Worm (Caenorhabditis elegans) whole organism, L2 larva: ENCODE data around the gene Y48A6B.3.

Experiments used
- C34F6.9 ChIP-seq: fragments of 150-350 bp; optimal IDR thresholded peaks from 2 replicates; lab custom pipeline; 2014; ENCODE audit warnings: missing biosample characterization, missing genetic modification characterization
- R02D3.7 ChIP-seq: fragments of 150-350 bp; optimal IDR thresholded peaks from 2 replicates; lab custom pipeline; 2014; ENCODE audit warnings: missing biosample characterization, missing genetic modification characterization
- Y55F3AM.14 ChIP-seq: fragments of 200-800 bp; sonication (Bioruptor generic); optimal IDR thresholded peaks from 2 replicates; lab custom pipeline; 2018; ENCODE audit warnings: mild to moderate bottlenecking, missing genetic modification characterization, missing compliant biosample characterization
- alr-1 ChIP-seq: fragments of 150-350 bp; optimal IDR thresholded peaks from 2 replicates; lab custom pipeline; 2014; ENCODE audit warnings: missing biosample characterization, missing genetic modification characterization
- aly-2 ChIP-seq: fragments of 150-350 bp; optimal IDR thresholded peaks from 2 replicates; lab custom pipeline; 2014; ENCODE audit warnings: missing biosample characterization, missing genetic modification characterization
- blmp-1 ChIP-seq: sonication (generic microtip); optimal IDR thresholded peaks from 2 replicates; lab custom pipeline; 2017; ENCODE audit warnings: missing genetic modification characterization, mild to moderate bottlenecking, missing compliant biosample characterization, antibody characterized with exemption, moderate library complexity; ENCODE audit not compliant: insufficient read depth
- ceh-16 ChIP-seq: fragments of 150-350 bp; optimal IDR thresholded peaks from 2 replicates; lab custom pipeline; 2014; ENCODE audit warnings: missing biosample characterization, missing genetic modification characterization
- ceh-82 ChIP-seq: fragments of 150-350 bp; optimal IDR thresholded peaks from 2 replicates; lab custom pipeline; 2014; ENCODE audit warnings: missing biosample characterization, missing genetic modification characterization
- crh-2 ChIP-seq: sonication (generic microtip); optimal IDR thresholded peaks from 2 replicates; lab custom pipeline; 2017; ENCODE audit warnings: missing biosample characterization, missing genetic modification characterization
- dmd-4 ChIP-seq: sonication (generic microtip); optimal IDR thresholded peaks from 2 replicates; lab custom pipeline; 2017; ENCODE audit warnings: missing biosample characterization, missing genetic modification characterization
- elt-1 ChIP-seq: fragments of 150-350 bp; optimal IDR thresholded peaks from 2 replicates; lab custom pipeline; 2014; ENCODE audit warnings: missing biosample characterization, missing genetic modification characterization
- elt-3 ChIP-seq: sonication (generic microtip); optimal IDR thresholded peaks from 2 replicates; lab custom pipeline; 2017; ENCODE audit warnings: missing biosample characterization, missing genetic modification characterization
- gmeb-1 ChIP-seq: fragments of 150-350 bp; optimal IDR thresholded peaks from 2 replicates; lab custom pipeline; 2014; ENCODE audit warnings: missing biosample characterization, missing genetic modification characterization
- lin-11 ChIP-seq: fragments of 150-350 bp; sonication (generic microtip); optimal IDR thresholded peaks from 2 replicates; lab custom pipeline; 2014; ENCODE audit warnings: missing biosample characterization, missing genetic modification characterization, inconsistent platforms, mixed read lengths
- lin-39 ChIP-seq: fragments of 150-350 bp; optimal IDR thresholded peaks from 2 replicates; lab custom pipeline; 2014; ENCODE audit warnings: missing biosample characterization, missing genetic modification reagents, missing genetic modification characterization
- lsy-2 ChIP-seq, 2 experiments: fragments of 150-350 bp in 1 of 2; sonication (generic microtip) in 1 of 2; optimal IDR thresholded peaks; 2 replicates each; lab custom pipeline; 2014 to 2017; ENCODE audit warnings: missing biosample characterization in 2 of 2, missing genetic modification characterization in 2 of 2
- mbf-1 ChIP-seq: sonication (generic microtip); optimal IDR thresholded peaks from 2 replicates; lab custom pipeline; 2017; ENCODE audit warnings: missing biosample characterization, missing genetic modification characterization
- mdl-1 ChIP-seq, 2 experiments: fragments of 150-350 bp in 1 of 2; sonication (generic microtip) in 1 of 2; optimal IDR thresholded peaks; 2 replicates each; lab custom pipeline; 2017; ENCODE audit warnings: missing biosample characterization in 2 of 2, missing genetic modification characterization in 2 of 2
- nhr-11 ChIP-seq: fragments of 150-350 bp; optimal IDR thresholded peaks from 2 replicates; lab custom pipeline; 2014; ENCODE audit warnings: missing biosample characterization, missing genetic modification characterization
- nhr-12 ChIP-seq: fragments of 150-350 bp; optimal IDR thresholded peaks from 2 replicates; lab custom pipeline; 2014; ENCODE audit warnings: missing biosample characterization, missing genetic modification characterization
- nhr-129 ChIP-seq: fragments of 150-350 bp; optimal IDR thresholded peaks from 2 replicates; lab custom pipeline; 2014; ENCODE audit warnings: missing biosample characterization, missing genetic modification characterization
- nhr-23 ChIP-seq: fragments of 150-350 bp; optimal IDR thresholded peaks from 2 replicates; lab custom pipeline; 2014; ENCODE audit warnings: missing biosample characterization, missing genetic modification reagents, missing genetic modification characterization
- nhr-237 ChIP-seq: fragments of 150-350 bp; optimal IDR thresholded peaks from 2 replicates; lab custom pipeline; 2014; ENCODE audit warnings: missing biosample characterization, missing genetic modification characterization
- nhr-77 ChIP-seq: fragments of 150-350 bp; optimal IDR thresholded peaks from 2 replicates; lab custom pipeline; 2014; ENCODE audit warnings: missing biosample characterization, missing genetic modification characterization
- sem-4 ChIP-seq: fragments of 150-350 bp; optimal IDR thresholded peaks from 2 replicates; lab custom pipeline; 2014; ENCODE audit warnings: missing biosample characterization, missing genetic modification reagents, missing genetic modification characterization
- skn-1 ChIP-seq: sonication (generic microtip); optimal IDR thresholded peaks from 2 replicates; lab custom pipeline; 2017; ENCODE audit warnings: missing biosample characterization, missing genetic modification characterization
- sma-3 ChIP-seq: sonication (generic microtip); optimal IDR thresholded peaks from 2 replicates; lab custom pipeline; 2016; ENCODE audit warnings: missing genetic modification reagents, missing genetic modification characterization, missing compliant biosample characterization
- snpc-4 ChIP-seq: fragments of 150-350 bp; optimal IDR thresholded peaks from 2 replicates; lab custom pipeline; 2014; ENCODE audit warnings: missing biosample characterization, missing genetic modification characterization
- unc-62 ChIP-seq: fragments of 150-350 bp; optimal IDR thresholded peaks from 2 replicates; lab custom pipeline; 2014; ENCODE audit warnings: missing biosample characterization, missing genetic modification reagents, missing genetic modification characterization
- zag-1 ChIP-seq: fragments of 150-350 bp; optimal IDR thresholded peaks from 2 replicates; lab custom pipeline; 2014; ENCODE audit warnings: missing biosample characterization, missing genetic modification characterization
- ztf-1 ChIP-seq: fragments of 200-800 bp; sonication (Bioruptor generic); conservative IDR thresholded peaks from 2 replicates; pipeline ENCODE4 v1.3.6; 2022; ENCODE audit warnings: missing genetic modification characterization, missing compliant biosample characterization

The Y48A6B.3 gene

DNA sequence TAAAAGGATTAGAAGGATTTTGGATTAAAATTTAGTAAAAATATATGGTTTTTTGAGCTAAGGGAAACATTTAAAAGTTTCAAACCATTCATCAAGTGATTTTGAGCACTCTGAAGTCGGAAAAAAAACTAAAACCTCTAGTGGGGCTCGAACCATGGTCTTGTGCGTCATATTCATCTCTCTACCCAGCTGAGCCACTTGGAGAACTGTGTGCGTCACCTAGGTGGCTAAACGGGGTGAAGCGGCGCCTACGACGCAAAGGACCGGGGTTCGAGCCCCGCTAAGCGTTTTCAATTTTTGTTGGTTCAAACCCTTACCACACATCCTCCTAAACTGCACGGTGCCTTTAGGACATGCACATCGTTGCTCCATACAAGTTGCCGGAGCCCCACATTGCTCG lies 47.6 kb upstream of the Y48A6B.3 start:
- TF ChIP-seq nhr-23 (tag; lab: Kevin White, UChicago), result no peak
- TF ChIP-seq Y55F3AM.14, result no peak
- TF ChIP-seq crh-2, result no peak
- TF ChIP-seq ceh-16 (tag; lab: Kevin White, UChicago), result no peak
- TF ChIP-seq nhr-11 (tag; lab: Kevin White, UChicago), result no peak
- no peak for TF ChIP-seq lsy-2 (tag; optimal IDR thresholded peaks at IDR 0.05; lab: Kevin White, UChicago)
- TF ChIP-seq blmp-1 (tag; lab: Kevin White, UChicago), result no peak
- TF ChIP-seq R02D3.7 (tag; lab: Kevin White, UChicago), result no peak
- no peak for TF ChIP-seq mbf-1 (tag; lab: Kevin White, UChicago)
- TF ChIP-seq snpc-4 (tag; lab: Kevin White, UChicago), result no peak
- TF ChIP-seq lin-39 (tag; lab: Kevin White, UChicago), result no peak

ce11 chrIII:10962910-10963309 lies 45.1 kb upstream of the Y48A6B.3 start:
- TF ChIP-seq snpc-4 (tag; lab: Kevin White, UChicago) (no peak), zag-1 (tag; lab: Kevin White, UChicago) (no peak), sma-3 (GFP tag; lab: Kevin White, UChicago) (no peak), alr-1 (tag; lab: Kevin White, UChicago) (no peak), ztf-1 (GFP tag; lab: Robert Waterston, UW) (no peak), gmeb-1 (tag; lab: Kevin White, UChicago) (no peak), elt-3 (tag; lab: Kevin White, UChicago) (no peak), C34F6.9 (tag; lab: Kevin White, UChicago) (no peak), Y55F3AM.14 (no peak), aly-2 (tag; lab: Kevin White, UChicago) (no peak)

DNA sequence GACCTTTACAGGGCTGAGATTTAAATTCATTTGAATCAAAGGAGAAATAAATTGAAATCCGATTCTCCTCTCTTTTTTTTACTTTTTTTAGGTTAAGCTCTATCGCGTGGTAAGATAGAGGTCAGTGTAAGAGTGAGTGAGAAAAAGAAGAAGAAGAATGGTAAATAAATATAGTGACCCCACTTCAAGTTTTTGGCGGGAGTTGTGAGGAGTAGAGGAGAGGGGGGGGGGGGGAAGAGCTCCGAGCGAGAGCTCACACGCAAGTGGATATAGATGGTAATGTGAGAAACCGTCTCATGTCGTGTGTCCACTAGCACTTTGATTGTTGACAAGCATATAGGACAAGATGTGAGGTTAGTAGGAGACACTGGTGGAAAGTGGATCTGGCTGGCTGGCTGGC lies 41.0 kb upstream of the Y48A6B.3 start, which contains the start of gene W05B2.2:
W05B2.2 (minus strand) TSS at position 101 of the 400 bp plus-strand sequence.
- TF ChIP-seq ceh-82 (tag; lab: Kevin White, UChicago) (no peak), nhr-237 (no peak), sem-4 (tag; lab: Kevin White, UChicago) (no peak), nhr-12 (tag; lab: Kevin White, UChicago) (no peak), sma-3 (GFP tag; lab: Kevin White, UChicago) (no peak), blmp-1 (tag; lab: Kevin White, UChicago) (no peak), nhr-77 (tag; lab: Kevin White, UChicago) (no peak), skn-1 (tag; lab: Kevin White, UChicago) (no peak), alr-1 (tag; lab: Kevin White, UChicago) (no peak)

- no peak for TF ChIP-seq mdl-1 (tag; optimal IDR thresholded peaks at IDR 0.05; lab: Kevin White, UChicago)
- TF ChIP-seq lin-11 (tag; lab: Kevin White, UChicago), result no peak
- no peak for TF ChIP-seq blmp-1 (tag; lab: Kevin White, UChicago)
- no peak for TF ChIP-seq zag-1 (tag; lab: Kevin White, UChicago)
- TF ChIP-seq, all 48 proteins: peak for 0
Measured at ce11 chrIII:10969644-10970043, 38.4 kb upstream of the Y48A6B.3 start, which contains the start of gene dhc-4. dhc-4 (plus strand) TSS chrIII:10969944.

ce11 chrIII:10976580-10976979 lies 31.4 kb upstream of the Y48A6B.3 start:
- no peak for TF ChIP-seq nhr-23 (tag; lab: Kevin White, UChicago)
- no peak for TF ChIP-seq nhr-237
- TF ChIP-seq unc-62 (GFP tag; lab: Kevin White, UChicago), result no peak
- no peak for TF ChIP-seq Y55F3AM.14
- no peak for TF ChIP-seq R02D3.7 (tag; lab: Kevin White, UChicago)
- no peak for TF ChIP-seq C34F6.9 (tag; lab: Kevin White, UChicago)
- no peak for TF ChIP-seq nhr-129 (tag; lab: Kevin White, UChicago)
- no peak for TF ChIP-seq elt-1

DNA sequence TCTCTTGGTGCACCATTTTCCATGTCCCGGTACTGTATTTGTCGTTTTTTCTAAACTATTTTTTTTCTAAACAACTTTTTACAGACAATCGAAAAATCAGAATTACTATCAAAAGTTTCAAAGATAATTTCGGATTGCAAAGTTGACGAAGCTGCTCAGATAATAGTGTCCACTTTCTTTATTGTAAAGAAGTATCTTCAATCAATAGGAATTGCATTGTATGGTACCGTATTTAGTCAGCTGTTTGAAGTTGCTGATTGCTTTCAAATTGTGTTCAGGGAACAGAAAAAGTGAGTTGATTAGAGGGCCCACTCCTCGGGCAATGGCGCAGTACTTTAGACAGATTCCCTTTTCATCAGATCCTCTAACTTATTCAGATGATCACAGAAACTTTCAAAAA lies 26.5 kb upstream of the Y48A6B.3 start:
- TF ChIP-seq nhr-77 (tag; lab: Kevin White, UChicago) (no peak), dmd-4 (tag; lab: Kevin White, UChicago) (no peak), elt-1 (no peak), lin-11 (tag; lab: Kevin White, UChicago) (no peak)
